Fruit fly (Drosophila melanogaster): ENCODE results near the gene mRpL36.

Gene mRpL36

DNA sequence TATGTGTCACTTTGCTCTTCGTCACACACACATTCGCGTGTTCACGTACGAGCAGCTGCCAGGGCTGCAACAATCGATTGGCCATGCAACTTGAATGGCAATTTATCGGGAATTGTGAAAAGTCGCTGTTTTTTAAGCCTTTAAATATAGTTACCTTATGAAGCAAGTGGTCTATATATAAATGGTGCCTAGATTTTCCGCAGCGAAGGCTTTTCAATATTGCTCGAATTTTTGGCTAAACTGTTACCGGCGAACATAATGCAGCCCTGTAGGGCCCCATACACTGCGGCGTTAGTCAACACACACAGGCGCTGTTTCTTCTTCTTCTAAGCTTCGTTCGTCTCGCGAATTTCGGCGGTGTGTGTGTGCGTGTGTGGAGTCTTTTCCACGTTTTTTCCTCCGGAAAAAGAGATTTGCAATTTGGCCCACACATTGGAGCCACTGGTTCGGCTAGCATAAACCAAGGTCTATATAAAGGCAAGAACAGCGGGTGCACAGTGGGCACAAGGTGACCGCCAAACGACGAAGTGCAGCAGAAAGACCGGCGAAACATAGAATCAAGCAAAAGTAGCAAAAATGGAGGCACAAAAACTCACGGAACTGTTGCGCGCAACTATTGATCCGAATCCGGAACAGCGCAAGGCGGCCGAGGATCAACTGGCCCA, 8.9 kb downstream of the mRpL36 start, which contains the start of the genes Arp3 and msk (continued):
- peak; percentile 47 for TF ChIP-seq CG9437 (GFP tag; optimal IDR thresholded peaks at IDR 0.05)
- TF ChIP-seq CG11723 (GFP tag; optimal IDR thresholded peaks at IDR 0.05) = peak; percentile 64
- TF ChIP-seq CG12942 (GFP tag; optimal IDR thresholded peaks at IDR 0.05) = peak; percentile 85
- peak; percentile 47 for TF ChIP-seq CG17328 (GFP tag; IDR thresholded peaks at IDR 0.05)
- TF ChIP-seq Elba2 (GFP tag; optimal IDR thresholded peaks at IDR 0.05) = peak; percentile 21
- TF ChIP-seq Atf-2 (GFP tag; optimal IDR thresholded peaks at IDR 0.05) = peak; percentile 83
- peak; percentile 68 for TF ChIP-seq CG15696 (tag; optimal IDR thresholded peaks at IDR 0.05)
- TF ChIP-seq Jarid2 (GFP tag; optimal IDR thresholded peaks at IDR 0.05) = no peak
- TF ChIP-seq CG1832 (GFP tag; optimal IDR thresholded peaks at IDR 0.05) = no peak
- TF ChIP-seq ham (GFP tag; IDR thresholded peaks at IDR 0.05) = no peak
- no peak for TF ChIP-seq hbn (GFP tag; IDR thresholded peaks at IDR 0.05; ENCODE audit: partially characterized antibody)
- TF ChIP-seq kay (GFP tag; optimal IDR thresholded peaks at IDR 0.05) = peak; percentile 98
- peak; percentile 50 for TF ChIP-seq BtbVII (GFP tag; optimal IDR thresholded peaks at IDR 0.05)
- TF ChIP-seq CG13624 (GFP tag; optimal IDR thresholded peaks at IDR 0.05) = peak; percentile 94
- TF ChIP-seq Dip2 (GFP tag; IDR thresholded peaks at IDR 0.05) = no peak
- peak; percentile 96 for TF ChIP-seq pzg (GFP tag; optimal IDR thresholded peaks at IDR 0.05)
- TF ChIP-seq CG14441 (GFP tag; IDR thresholded peaks at IDR 0.05) = peak; percentile 64
- peak; percentile 89 for TF ChIP-seq Bteb2 (GFP tag; optimal IDR thresholded peaks at IDR 0.05)
- TF ChIP-seq Atf6 (GFP tag; IDR thresholded peaks at IDR 0.05) = peak; percentile 67
- TF ChIP-seq Sin3A (optimal IDR thresholded peaks at IDR 0.05) = peak; percentile 100
- TF ChIP-seq chinmo (GFP tag; IDR thresholded peaks at IDR 0.05; ENCODE audit: partially characterized antibody) = no peak
- TF ChIP-seq cato (GFP tag; optimal IDR thresholded peaks at IDR 0.05; ENCODE audit: borderline replicate concordance) = peak; percentile 40
- peak; percentile 86 to 91 for TF ChIP-seq Pdp1 (GFP tag; optimal IDR thresholded peaks at IDR 0.05)
- peak; percentile 51 for TF ChIP-seq CG14667 (GFP tag; IDR thresholded peaks at IDR 0.05)
- TF ChIP-seq CG8944 (GFP tag; optimal IDR thresholded peaks at IDR 0.05) = peak; percentile 92
- TF ChIP-seq CG1233 (GFP tag; optimal IDR thresholded peaks at IDR 0.05) = peak; percentile 76
- peak; percentile 76 for TF ChIP-seq ems (GFP tag; optimal IDR thresholded peaks at IDR 0.05)
- TF ChIP-seq unc-4 (GFP tag; IDR thresholded peaks at IDR 0.05; ENCODE audit: partially characterized antibody) = peak; percentile 42
- TF ChIP-seq btn (GFP tag; optimal IDR thresholded peaks at IDR 0.05) = peak; percentile 59
- TF ChIP-seq cas (GFP tag; IDR thresholded peaks at IDR 0.05) = peak; percentile 40; the same call in 1 of the 2 replicates
- TF ChIP-seq Optix (GFP tag; IDR thresholded peaks at IDR 0.05) = peak; percentile 60; the same call in 2 of the 3 replicates
- TF ChIP-seq Oli (tag; optimal IDR thresholded peaks at IDR 0.05) = no peak
- TF ChIP-seq CG42726 (GFP tag; IDR thresholded peaks at IDR 0.05; ENCODE audit: partially characterized antibody) = no peak
- no peak for TF ChIP-seq Hr78 (GFP tag; optimal IDR thresholded peaks at IDR 0.05)
- TF ChIP-seq Ada2b (GFP tag; IDR thresholded peaks at IDR 0.05) = peak; percentile 64
- TF ChIP-seq Dad (GFP tag; optimal IDR thresholded peaks at IDR 0.05) = peak; percentile 89
- no peak; the same call in 1 of the 2 replicates for TF ChIP-seq toy (GFP tag; IDR thresholded peaks at IDR 0.05)
- TF ChIP-seq tx (GFP tag; optimal IDR thresholded peaks at IDR 0.05) = peak; percentile 91
- TF ChIP-seq CG4707 (GFP tag; optimal IDR thresholded peaks at IDR 0.05) = no peak
- peak in 1 of 2 experiments; percentile 13 for TF ChIP-seq Trl (optimal IDR thresholded peaks at IDR 0.05)
- peak; percentile 91 for TF ChIP-seq Trl (GFP tag; optimal IDR thresholded peaks at IDR 0.05)
- TF ChIP-seq inv (GFP tag; IDR thresholded peaks at IDR 0.05; ENCODE audit: partially characterized antibody) = no peak
- peak; percentile 58 for TF ChIP-seq CG10431 (GFP tag; optimal IDR thresholded peaks at IDR 0.05)
- peak; percentile 49 for TF ChIP-seq Nf-YB (GFP tag; optimal IDR thresholded peaks at IDR 0.05)
- no peak for TF ChIP-seq Kr (GFP tag; optimal IDR thresholded peaks at IDR 0.05)
- TF ChIP-seq BEAF-32 (GFP tag; optimal IDR thresholded peaks at IDR 0.05) = peak; percentile 64
- TF ChIP-seq ssp (GFP tag; IDR thresholded peaks at IDR 0.05) = peak; percentile 71
- peak in 1 of 2 experiments; percentile 57 for TF ChIP-seq insv (GFP tag; optimal IDR thresholded peaks at IDR 0.05)
- TF ChIP-seq wek (GFP tag; optimal IDR thresholded peaks at IDR 0.05) = no peak

All from whole organism, embryonic.